Worm (Caenorhabditis elegans) whole organism, L3 larva: ENCODE measurements around the gene prx-19.
A peak's percentile ranks its signal among the peaks of the same experiment; 100 is the strongest.

Source experiments
- R02D3.7 ChIP-seq: fragments of 150-350 bp; optimal IDR thresholded peaks from 2 replicates; lab custom pipeline; 2014; ENCODE audit warnings: missing biosample characterization, missing genetic modification characterization
- ZK546.5 ChIP-seq: sonication (generic microtip); optimal IDR thresholded peaks from 2 replicates; lab custom pipeline; 2017; ENCODE audit warnings: missing biosample characterization, missing genetic modification characterization
- aly-2 ChIP-seq: fragments of 150-350 bp; optimal IDR thresholded peaks from 2 replicates; lab custom pipeline; 2014; ENCODE audit warnings: missing biosample characterization, missing genetic modification characterization
- ama-1 ChIP-seq: fragments of 150-350 bp; optimal IDR thresholded peaks from 2 replicates; lab custom pipeline; 2018
- ceh-16 ChIP-seq: sonication (generic microtip); optimal IDR thresholded peaks from 2 replicates; lab custom pipeline; 2017; ENCODE audit warnings: missing biosample characterization, missing genetic modification characterization
- ceh-28 ChIP-seq: fragments of 150-350 bp; optimal IDR thresholded peaks from 2 replicates; lab custom pipeline; 2014; ENCODE audit warnings: missing biosample characterization, missing genetic modification reagents, missing genetic modification characterization
- ceh-82 ChIP-seq: fragments of 150-350 bp; optimal IDR thresholded peaks from 2 replicates; lab custom pipeline; 2014; ENCODE audit warnings: missing biosample characterization, missing genetic modification characterization
- ceh-9 ChIP-seq: sonication (generic microtip); optimal IDR thresholded peaks from 2 replicates; lab custom pipeline; 2018; ENCODE audit warnings: missing biosample characterization, missing genetic modification characterization
- daf-12 ChIP-seq: fragments of 150-350 bp; optimal IDR thresholded peaks from 2 replicates; lab custom pipeline; 2014; ENCODE audit warnings: missing biosample characterization, missing genetic modification reagents, missing genetic modification characterization
- egl-27 ChIP-seq: sonication (generic microtip); optimal IDR thresholded peaks from 4 replicates; lab custom pipeline; 2017; ENCODE audit warnings: missing biosample characterization, missing genetic modification reagents, missing genetic modification characterization
- elt-1 ChIP-seq: fragments of 150-350 bp; optimal IDR thresholded peaks from 2 replicates; lab custom pipeline; 2014; ENCODE audit warnings: missing biosample characterization, missing genetic modification characterization
- elt-2 ChIP-seq: sonication (generic microtip); optimal IDR thresholded peaks from 2 replicates; lab custom pipeline; 2016; ENCODE audit warnings: missing genetic modification reagents, mild to moderate bottlenecking, missing genetic modification characterization, missing compliant biosample characterization
- fkh-10 ChIP-seq: sonication (generic microtip); optimal IDR thresholded peaks from 2 replicates; lab custom pipeline; 2017; ENCODE audit warnings: missing biosample characterization, missing genetic modification reagents, missing genetic modification characterization
- fkh-2 ChIP-seq: fragments of 150-350 bp; optimal IDR thresholded peaks from 2 replicates; lab custom pipeline; 2014; ENCODE audit warnings: missing biosample characterization, missing genetic modification reagents, missing genetic modification characterization
- fos-1 ChIP-seq: fragments of 150-350 bp; optimal IDR thresholded peaks from 2 replicates; lab custom pipeline; 2014; ENCODE audit warnings: missing biosample characterization, missing genetic modification characterization
- hmg-11 ChIP-seq: sonication (generic microtip); optimal IDR thresholded peaks from 2 replicates; lab custom pipeline; 2016; ENCODE audit warnings: missing genetic modification characterization, missing compliant biosample characterization
- jun-1 ChIP-seq: fragments of 150-350 bp; optimal IDR thresholded peaks from 2 replicates; lab custom pipeline; 2014; ENCODE audit warnings: missing biosample characterization, missing genetic modification reagents, missing genetic modification characterization
- lin-15B ChIP-seq: fragments of 150-350 bp; optimal IDR thresholded peaks from 2 replicates; lab custom pipeline; 2014; ENCODE audit warnings: missing biosample characterization, missing genetic modification characterization
- lin-39 ChIP-seq: fragments of 150-350 bp; optimal IDR thresholded peaks from 2 replicates; lab custom pipeline; 2018; ENCODE audit warnings: missing biosample characterization, missing genetic modification reagents, missing genetic modification characterization
- mdl-1 ChIP-seq: fragments of 150-350 bp; optimal IDR thresholded peaks from 2 replicates; lab custom pipeline; 2014; ENCODE audit warnings: missing biosample characterization, missing genetic modification characterization
- nfya-1 ChIP-seq: sonication (generic microtip); optimal IDR thresholded peaks from 2 replicates; lab custom pipeline; 2017; ENCODE audit warnings: missing genetic modification characterization, mild to moderate bottlenecking, missing compliant biosample characterization, antibody characterized with exemption, moderate library complexity; ENCODE audit not compliant: insufficient read depth
- nhr-11 ChIP-seq: fragments of 150-350 bp; optimal IDR thresholded peaks from 2 replicates; lab custom pipeline; 2014; ENCODE audit warnings: missing biosample characterization, missing genetic modification characterization
- nhr-12 ChIP-seq: fragments of 150-350 bp; optimal IDR thresholded peaks from 2 replicates; lab custom pipeline; 2014; ENCODE audit warnings: missing biosample characterization, missing genetic modification characterization
- nhr-237 ChIP-seq: fragments of 150-350 bp; optimal IDR thresholded peaks from 2 replicates; lab custom pipeline; 2014; ENCODE audit warnings: missing biosample characterization, missing genetic modification characterization
- nhr-25 ChIP-seq: sonication (generic microtip); optimal IDR thresholded peaks from 2 replicates; lab custom pipeline; 2017; ENCODE audit warnings: missing biosample characterization, missing genetic modification characterization
- nhr-28 ChIP-seq: fragments of 150-350 bp; optimal IDR thresholded peaks from 2 replicates; lab custom pipeline; 2014; ENCODE audit warnings: missing biosample characterization, missing genetic modification characterization
- nhr-67 ChIP-seq: fragments of 150-350 bp; optimal IDR thresholded peaks from 2 replicates; lab custom pipeline; 2014; ENCODE audit warnings: missing biosample characterization, missing genetic modification characterization
- nhr-76 ChIP-seq: fragments of 150-350 bp; sonication (generic microtip); optimal IDR thresholded peaks from 5 replicates; lab custom pipeline; 2014; ENCODE audit warnings: missing biosample characterization, missing genetic modification characterization
- nhr-77 ChIP-seq: fragments of 150-350 bp; optimal IDR thresholded peaks from 2 replicates; lab custom pipeline; 2014; ENCODE audit warnings: missing biosample characterization, missing genetic modification characterization
- pha-4 ChIP-seq: fragments of 150-350 bp; optimal IDR thresholded peaks from 2 replicates; lab custom pipeline; 2014; ENCODE audit warnings: missing biosample characterization, missing genetic modification reagents, missing genetic modification characterization
- sea-2 ChIP-seq: fragments of 150-350 bp; sonication (generic microtip); optimal IDR thresholded peaks from 4 replicates; lab custom pipeline; 2014; ENCODE audit warnings: missing biosample characterization, missing genetic modification reagents, missing genetic modification characterization
- skn-1 ChIP-seq: fragments of 150-350 bp; optimal IDR thresholded peaks from 2 replicates; lab custom pipeline; 2014; ENCODE audit warnings: missing biosample characterization, missing genetic modification characterization
- snpc-4 ChIP-seq: fragments of 150-350 bp; optimal IDR thresholded peaks from 2 replicates; lab custom pipeline; 2014; ENCODE audit warnings: missing biosample characterization, missing genetic modification characterization
- tbx-2 ChIP-seq: sonication (generic microtip); optimal IDR thresholded peaks from 2 replicates; lab custom pipeline; 2016; ENCODE audit warnings: mild to moderate bottlenecking, missing genetic modification characterization, missing compliant biosample characterization
- unc-62 ChIP-seq: fragments of 150-350 bp; sonication (generic microtip); optimal IDR thresholded peaks from 4 replicates; lab custom pipeline; 2014; ENCODE audit warnings: missing biosample characterization, missing genetic modification reagents, missing genetic modification characterization
- zag-1 ChIP-seq: fragments of 150-350 bp; optimal IDR thresholded peaks from 2 replicates; lab custom pipeline; 2014; ENCODE audit warnings: missing biosample characterization, missing genetic modification characterization
- ztf-4 ChIP-seq: fragments of 150-350 bp; optimal IDR thresholded peaks from 2 replicates; lab custom pipeline; 2014; ENCODE audit warnings: missing biosample characterization, missing genetic modification characterization

prx-19 gene

ce11 chrIII:8850482-8851047 lies 41.5 kb upstream of the prx-19 start, which contains the start of gene F44E2.9 (continued):
- TF ChIP-seq ceh-16: no peak
- no peak for TF ChIP-seq ZK546.5 (tag; lab: Kevin White, UChicago)
- TF ChIP-seq nhr-77: no peak
- TF ChIP-seq ama-1: no peak
- TF ChIP-seq skn-1 (tag; lab: Kevin White, UChicago): no peak
- TF ChIP-seq fos-1 (tag; lab: Kevin White, UChicago): no peak
- TF ChIP-seq fkh-2 (tag; lab: Kevin White, UChicago): no peak
- peak; percentile 38 for TF ChIP-seq ceh-28 (tag; lab: Kevin White, UChicago)
- no peak for TF ChIP-seq daf-12 (tag; lab: Kevin White, UChicago)
- TF ChIP-seq tbx-2 (tag; lab: Kevin White, UChicago): no peak
- TF ChIP-seq nhr-25 (tag; lab: Kevin White, UChicago): peak; percentile 33
- peak; percentile 22 for TF ChIP-seq elt-2 (tag; lab: Kevin White, UChicago)
- TF ChIP-seq sea-2 (GFP tag; lab: Kevin White, UChicago): no peak
- no peak for TF ChIP-seq ceh-82 (tag; lab: Kevin White, UChicago)
- no peak for TF ChIP-seq unc-62 (GFP tag; lab: Kevin White, UChicago)
- no peak for TF ChIP-seq jun-1
- TF ChIP-seq mdl-1 (tag; lab: Kevin White, UChicago): no peak
- no peak for TF ChIP-seq nhr-12 (tag; lab: Kevin White, UChicago)

DNA sequence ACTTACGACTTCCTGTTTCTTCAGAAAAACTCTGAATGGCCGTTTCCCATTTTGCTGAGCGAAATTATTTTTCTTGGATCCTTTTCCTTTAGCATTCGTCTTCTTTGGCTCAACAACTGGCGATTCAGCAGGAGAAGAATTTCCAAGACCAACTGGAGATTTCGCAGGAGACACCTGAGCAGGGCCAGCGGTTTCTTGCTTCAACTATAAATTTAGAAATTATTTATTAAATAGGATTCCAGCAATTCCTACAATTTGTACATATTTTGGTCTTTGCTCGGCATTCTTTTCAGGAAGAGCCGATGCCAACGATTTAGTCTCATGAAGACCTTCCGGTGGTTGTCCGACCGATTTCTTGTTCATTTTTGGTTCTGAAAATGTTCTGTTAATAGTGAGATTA lies 40.4 kb upstream of the prx-19 start, which contains the start of gene F44E2.8:
F44E2.8 (minus strand) TSS at position 371 of the 400 bp plus-strand sequence.
- TF ChIP-seq zag-1 (tag; lab: Kevin White, UChicago): no peak
- TF ChIP-seq lin-15B (tag; lab: Kevin White, UChicago): no peak
- no peak for TF ChIP-seq nhr-25 (tag; lab: Kevin White, UChicago)
- no peak for TF ChIP-seq nhr-76 (tag; lab: Kevin White, UChicago)
- no peak for TF ChIP-seq ceh-82 (tag; lab: Kevin White, UChicago)
- TF ChIP-seq nfya-1 (tag; lab: Kevin White, UChicago): no peak
- no peak for TF ChIP-seq nhr-237 (tag; lab: Kevin White, UChicago)
- TF ChIP-seq ceh-28 (tag; lab: Kevin White, UChicago): no peak
- TF ChIP-seq snpc-4: no peak
- no peak for TF ChIP-seq egl-27 (tag; lab: Kevin White, UChicago)
- no peak for TF ChIP-seq jun-1
- no peak for TF ChIP-seq elt-1 (tag; lab: Kevin White, UChicago)
- no peak for TF ChIP-seq nhr-77
- TF ChIP-seq hmg-11 (tag; lab: Kevin White, UChicago): no peak
- TF ChIP-seq lin-39 (tag; lab: Kevin White, UChicago): no peak
- TF ChIP-seq aly-2: no peak
- no peak for TF ChIP-seq sea-2 (GFP tag; lab: Kevin White, UChicago)
- no peak for TF ChIP-seq nhr-67 (tag; lab: Kevin White, UChicago)

DNA sequence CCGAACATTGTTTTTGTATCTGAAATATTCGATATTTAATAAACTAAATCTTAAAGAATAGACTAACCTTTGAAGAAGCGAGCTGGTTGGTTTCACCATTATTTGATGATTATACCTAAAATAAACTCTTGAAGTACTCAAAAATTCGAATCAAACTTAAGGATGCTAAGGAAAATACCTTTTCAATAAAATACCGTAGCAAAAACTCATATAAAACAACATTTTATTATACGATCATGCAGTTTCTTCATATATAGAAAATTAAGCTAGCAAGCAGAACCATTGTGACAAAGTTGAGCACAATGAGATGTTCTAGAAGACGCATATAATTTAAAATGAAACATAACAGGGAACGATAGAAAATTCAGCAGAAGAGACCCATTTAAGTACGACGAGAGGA lies 39.3 kb upstream of the prx-19 start, which contains the start of gene F44E2.7:
F44E2.7 (minus strand) TSS at position 101 of the 400 bp plus-strand sequence.
- TF ChIP-seq nfya-1 (tag; lab: Kevin White, UChicago) (no peak), zag-1 (tag; lab: Kevin White, UChicago) (no peak), fos-1 (tag; lab: Kevin White, UChicago) (no peak), nhr-77 (no peak), nhr-28 (tag; lab: Kevin White, UChicago) (no peak), nhr-76 (tag; lab: Kevin White, UChicago) (no peak), aly-2 (no peak), fkh-10 (GFP tag; lab: Kevin White, UChicago) (no peak), nhr-11 (tag; lab: Kevin White, UChicago) (no peak), R02D3.7 (tag; lab: Kevin White, UChicago) (no peak), ceh-9 (tag; lab: Kevin White, UChicago) (no peak), ztf-4 (tag; lab: Kevin White, UChicago) (no peak), pha-4 (tag; lab: Kevin White, UChicago) (no peak), ZK546.5 (tag; lab: Kevin White, UChicago) (no peak), fkh-2 (tag; lab: Kevin White, UChicago) (no peak), elt-1 (tag; lab: Kevin White, UChicago) (no peak)
